Worm (Caenorhabditis elegans) whole organism, late embryonic: ENCODE results near the gene egl-9.

Experiments
- F13H6.1 ChIP-seq: sonication (generic microtip); optimal IDR thresholded peaks from 2 replicates; lab custom pipeline; 2016; ENCODE audit warnings: missing genetic modification characterization, missing compliant biosample characterization
- ama-1 ChIP-seq: fragments of 150-350 bp; optimal IDR thresholded peaks from 2 replicates; lab custom pipeline; 2014
- ceh-2 ChIP-seq: sonication (generic microtip); optimal IDR thresholded peaks from 2 replicates; lab custom pipeline; 2016; ENCODE audit warnings: missing genotype, missing genetic modification characterization, missing compliant biosample characterization
- ceh-9 ChIP-seq: sonication (generic microtip); optimal IDR thresholded peaks from 2 replicates; lab custom pipeline; 2016; ENCODE audit warnings: mild to moderate bottlenecking, missing genetic modification characterization, inconsistent platforms, missing compliant biosample characterization
- dve-1 ChIP-seq: sonication (generic microtip); optimal IDR thresholded peaks from 2 replicates; lab custom pipeline; 2017; ENCODE audit warnings: antibody characterized with exemption, mild to moderate bottlenecking, missing genetic modification characterization, missing compliant biosample characterization
- elt-2 ChIP-seq: sonication (generic microtip); optimal IDR thresholded peaks from 2 replicates; lab custom pipeline; 2016; ENCODE audit warnings: missing genetic modification reagents, missing genetic modification characterization, missing compliant biosample characterization
- ets-4 ChIP-seq: sonication (generic microtip); optimal IDR thresholded peaks from 2 replicates; lab custom pipeline; 2016; ENCODE audit warnings: missing genetic modification characterization, missing compliant biosample characterization
- fkh-10 ChIP-seq: fragments of 150-350 bp; optimal IDR thresholded peaks from 2 replicates; lab custom pipeline; 2014; ENCODE audit warnings: missing biosample characterization, missing genetic modification reagents, missing genetic modification characterization
- pha-4 ChIP-seq: fragments of 150-350 bp; optimal IDR thresholded peaks from 2 replicates; lab custom pipeline; 2018; ENCODE audit warnings: missing biosample characterization, missing genetic modification reagents, missing genetic modification characterization
- sdc-2 ChIP-seq: sonication (generic microtip); optimal IDR thresholded peaks from 2 replicates; lab custom pipeline; 2016; ENCODE audit warnings: missing genotype, missing genetic modification characterization, missing compliant biosample characterization
- syd-9 ChIP-seq: sonication (generic microtip); optimal IDR thresholded peaks from 2 replicates; lab custom pipeline; 2016; ENCODE audit warnings: mild to moderate bottlenecking, missing genetic modification characterization, moderate library complexity, missing compliant biosample characterization
- tbx-2 ChIP-seq: sonication (generic microtip); optimal IDR thresholded peaks from 2 replicates; lab custom pipeline; 2016; ENCODE audit warnings: missing genetic modification characterization, missing compliant biosample characterization

DNA sequence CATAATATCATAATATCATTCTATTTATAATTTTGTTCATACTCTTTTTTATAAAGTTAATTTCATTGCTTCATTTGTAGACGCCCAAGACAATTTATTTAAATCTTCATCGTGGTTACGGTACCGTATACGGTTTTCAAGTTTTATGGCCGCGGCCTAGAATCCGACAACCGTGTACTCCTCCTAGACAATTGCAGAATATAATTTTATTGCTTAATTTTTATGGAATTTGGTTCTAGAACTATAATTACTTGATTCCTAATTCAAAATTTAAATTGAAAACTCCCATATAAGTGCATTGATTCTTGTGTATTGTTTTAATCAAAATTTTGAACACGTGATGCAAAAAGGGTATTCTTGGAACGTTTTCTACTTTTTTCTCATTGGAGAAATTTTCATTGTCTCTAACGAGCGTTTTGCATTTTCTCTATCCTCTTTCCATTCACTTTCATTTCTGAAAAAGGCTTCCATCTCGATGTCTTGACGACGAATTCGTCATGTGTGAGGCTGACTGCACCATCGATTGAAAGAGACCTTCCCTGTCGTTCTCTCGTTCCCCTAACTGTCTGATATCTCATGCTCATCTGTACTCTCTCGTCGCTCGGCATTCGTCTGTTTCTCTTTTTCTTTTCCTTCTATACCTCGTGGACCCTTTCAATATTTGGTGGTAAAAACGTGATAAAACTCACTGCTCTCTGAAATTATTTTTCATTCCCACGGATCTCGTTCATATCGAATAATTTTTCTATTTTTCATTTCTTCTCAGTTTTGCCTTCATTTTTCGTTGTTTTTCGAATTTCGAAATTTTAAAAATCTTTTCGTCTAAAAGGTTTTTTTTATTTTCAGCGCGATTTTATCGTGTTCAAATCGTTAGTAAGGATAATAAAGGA lies 26.9 kb upstream of the egl-9 start, which contains the start of gene pap-1:
- TF ChIP-seq ets-4 (peak; percentile 3), ceh-9 (no peak), syd-9 (tag; lab: Kevin White, UChicago) (no peak), fkh-10 (GFP tag; lab: Kevin White, UChicago) (no peak), ama-1 (lab: Kevin White, UChicago) (no peak), ceh-2 (tag; lab: Kevin White, UChicago) (peak; percentile 35), F13H6.1 (tag; lab: Kevin White, UChicago) (no peak), elt-2 (tag; lab: Kevin White, UChicago) (no peak), dve-1 (tag; lab: Kevin White, UChicago) (no peak), pha-4 (tag; lab: Kevin White, UChicago) (no peak), sdc-2 (tag; lab: Kevin White, UChicago) (no peak), tbx-2 (tag; lab: Kevin White, UChicago) (no peak)
